Worm (Caenorhabditis elegans) whole organism, young adult: ENCODE data around the gene B0495.5.

Experiments
- B0035.1 ChIP-seq: sonication (generic microtip); optimal IDR thresholded peaks from 2 replicates; lab custom pipeline; 2016; ENCODE audit warnings: missing genetic modification characterization, mild to moderate bottlenecking, missing compliant biosample characterization, missing genotype, missing genetic modification reagents
- C17E4.6 ChIP-seq: fragments of 200-800 bp; sonication (Bioruptor generic); IDR thresholded peaks from 2 replicates; pipeline ENCODE4 v1.3.6; 2022; ENCODE audit warnings: missing genetic modification reagents, missing genetic modification characterization, missing compliant biosample characterization
- F10E7.11 ChIP-seq: sonication (generic microtip); optimal IDR thresholded peaks from 2 replicates; lab custom pipeline; 2017; ENCODE audit warnings: mild to moderate bottlenecking, missing genetic modification characterization, moderate library complexity, missing compliant biosample characterization
- atf-7 ChIP-seq: sonication (generic microtip); optimal IDR thresholded peaks from 2 replicates; lab custom pipeline; 2017; ENCODE audit warnings: mild to moderate bottlenecking, missing genetic modification characterization, missing compliant biosample characterization
- attf-6 ChIP-seq: fragments of 200-800 bp; sonication (Bioruptor generic); IDR thresholded peaks from 2 replicates; pipeline ENCODE4 v1.3.6; 2022; ENCODE audit warnings: missing genetic modification reagents, missing genetic modification characterization, missing compliant biosample characterization
- ceh-58 ChIP-seq: fragments of 200-800 bp; sonication (Bioruptor generic); IDR thresholded peaks from 2 replicates; pipeline ENCODE4 v1.3.6; 2022; ENCODE audit warnings: missing genetic modification characterization, missing compliant biosample characterization
- efl-1 ChIP-seq: fragments of 150-350 bp; optimal IDR thresholded peaks from 2 replicates; lab custom pipeline; 2014; ENCODE audit warnings: missing biosample characterization, missing genetic modification reagents, missing genetic modification characterization
- egl-18 ChIP-seq: fragments of 200-800 bp; sonication (Bioruptor generic); IDR thresholded peaks from 2 replicates; pipeline ENCODE4 v1.3.6; 2022; ENCODE audit warnings: missing genetic modification reagents, missing genetic modification characterization, missing compliant biosample characterization
- lin-35 ChIP-seq, 3 experiments: fragments of 150-350 bp in 2 of 3; sonication (generic microtip) in 1 of 3; optimal IDR thresholded peaks; 2 replicates each; lab custom pipeline; 2014 to 2018; ENCODE audit warnings: missing biosample characterization in 3 of 3, missing genetic modification characterization in 3 of 3, missing genetic modification reagents in 3 of 3
- nfya-1 ChIP-seq: sonication (generic microtip); optimal IDR thresholded peaks from 2 replicates; lab custom pipeline; 2017; ENCODE audit warnings: antibody characterized with exemption, missing compliant biosample characterization, missing genetic modification characterization, borderline replicate concordance; ENCODE audit not compliant: insufficient read depth
- nhr-90 ChIP-seq: sonication (generic microtip); optimal IDR thresholded peaks from 2 replicates; lab custom pipeline; 2016; ENCODE audit warnings: missing genotype, mild to moderate bottlenecking, missing genetic modification characterization, missing compliant biosample characterization
- rcor-1 ChIP-seq: fragments of 200-800 bp; sonication (Bioruptor generic); IDR thresholded peaks from 2 replicates; pipeline ENCODE4 v1.3.6; 2022; ENCODE audit warnings: missing genetic modification reagents, missing genetic modification characterization, missing compliant biosample characterization
- rec-8 ChIP-seq, 2 experiments: sonication (generic microtip); optimal IDR thresholded peaks; 2 replicates each; lab custom pipeline; 2016; ENCODE audit warnings: mild to moderate bottlenecking in 2 of 2, missing genetic modification characterization in 2 of 2, missing genetic modification reagents in 2 of 2, missing genotype in 2 of 2, missing biosample characterization in 1 of 2, missing compliant biosample characterization in 1 of 2, moderate library complexity in 1 of 2
- snpc-1.1 ChIP-seq: sonication (generic microtip); optimal IDR thresholded peaks from 2 replicates; lab custom pipeline; 2017; ENCODE audit warnings: missing genetic modification characterization, mild to moderate bottlenecking, missing compliant biosample characterization, antibody characterized with exemption, moderate library complexity, missing genotype, missing genetic modification reagents; ENCODE audit not compliant: insufficient read depth

DNA sequence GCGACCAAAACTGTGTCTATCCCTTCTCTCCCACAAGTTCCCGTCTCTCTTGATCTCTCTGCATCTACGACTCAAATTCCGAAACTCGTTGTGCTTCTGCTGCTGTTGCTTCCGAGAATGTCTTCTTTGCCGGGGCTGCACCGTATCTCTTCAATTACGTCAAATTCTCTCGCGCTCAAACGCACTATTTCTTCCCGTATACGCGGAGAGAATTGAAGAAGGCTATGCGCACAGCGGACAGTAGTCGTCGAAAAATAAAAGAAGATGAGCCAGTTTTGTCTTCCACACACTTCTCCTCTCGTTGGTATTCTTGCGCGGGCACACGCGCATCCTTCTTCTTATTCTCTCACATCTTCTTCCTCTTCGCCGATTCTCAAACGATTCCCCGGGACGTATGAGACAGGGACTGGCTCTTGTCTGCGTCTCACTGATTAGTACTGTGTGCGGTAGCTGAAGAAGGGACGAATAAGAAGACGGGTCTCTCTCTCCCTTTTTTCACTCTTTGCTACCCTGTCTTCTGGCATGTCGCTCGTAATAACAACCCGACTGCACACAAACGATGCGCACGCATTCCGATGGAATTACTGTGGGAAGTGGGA, 21.9 kb downstream of the B0495.5 start:
- TF ChIP-seq lin-35 (GFP tag; optimal IDR thresholded peaks at IDR 0.05; lab: Kevin White, UChicago) (no peak), nfya-1 (tag; lab: Kevin White, UChicago) (no peak), nhr-90 (tag; lab: Kevin White, UChicago) (no peak), attf-6 (GFP tag; lab: Robert Waterston, UW) (no peak), B0035.1 (tag; lab: Kevin White, UChicago) (no peak), snpc-1.1 (tag; lab: Kevin White, UChicago) (no peak), rcor-1 (no peak), ceh-58 (no peak), efl-1 (GFP tag; lab: Kevin White, UChicago) (no peak), egl-18 (no peak), C17E4.6 (no peak), atf-7 (tag; lab: Kevin White, UChicago) (no peak), F10E7.11 (tag; lab: Kevin White, UChicago) (no peak), rec-8 (tag; optimal IDR thresholded peaks at IDR 0.05; lab: Kevin White, UChicago) (no peak)
